Worm (Caenorhabditis elegans) whole organism, L2 larva: ENCODE data around the gene C39E9.12.

Experiments used
- C34F6.9 ChIP-seq: fragments of 150-350 bp; optimal IDR thresholded peaks from 2 replicates; lab custom pipeline; 2014; ENCODE audit warnings: missing biosample characterization, missing genetic modification characterization
- F13H6.1 ChIP-seq: sonication (generic microtip); optimal IDR thresholded peaks from 2 replicates; lab custom pipeline; 2016; ENCODE audit warnings: missing genetic modification characterization, missing compliant biosample characterization
- R02D3.7 ChIP-seq: fragments of 150-350 bp; optimal IDR thresholded peaks from 2 replicates; lab custom pipeline; 2014; ENCODE audit warnings: missing biosample characterization, missing genetic modification characterization
- Y55F3AM.14 ChIP-seq: fragments of 200-800 bp; sonication (Bioruptor generic); optimal IDR thresholded peaks from 2 replicates; lab custom pipeline; 2018; ENCODE audit warnings: mild to moderate bottlenecking, missing genetic modification characterization, missing compliant biosample characterization
- alr-1 ChIP-seq: fragments of 150-350 bp; optimal IDR thresholded peaks from 2 replicates; lab custom pipeline; 2014; ENCODE audit warnings: missing biosample characterization, missing genetic modification characterization
- ama-1 ChIP-seq: fragments of 150-350 bp; optimal IDR thresholded peaks from 2 replicates; lab custom pipeline; 2018; ENCODE audit warnings: inconsistent platforms
- blmp-1 ChIP-seq: sonication (generic microtip); optimal IDR thresholded peaks from 2 replicates; lab custom pipeline; 2017; ENCODE audit warnings: missing genetic modification characterization, mild to moderate bottlenecking, missing compliant biosample characterization, antibody characterized with exemption, moderate library complexity; ENCODE audit not compliant: insufficient read depth
- ceh-82 ChIP-seq: fragments of 150-350 bp; optimal IDR thresholded peaks from 2 replicates; lab custom pipeline; 2014; ENCODE audit warnings: missing biosample characterization, missing genetic modification characterization
- crh-2 ChIP-seq: sonication (generic microtip); optimal IDR thresholded peaks from 2 replicates; lab custom pipeline; 2017; ENCODE audit warnings: missing biosample characterization, missing genetic modification characterization
- dmd-4 ChIP-seq: sonication (generic microtip); optimal IDR thresholded peaks from 2 replicates; lab custom pipeline; 2017; ENCODE audit warnings: missing biosample characterization, missing genetic modification characterization
- elt-1 ChIP-seq: fragments of 150-350 bp; optimal IDR thresholded peaks from 2 replicates; lab custom pipeline; 2014; ENCODE audit warnings: missing biosample characterization, missing genetic modification characterization
- fos-1 ChIP-seq: fragments of 150-350 bp; optimal IDR thresholded peaks from 2 replicates; lab custom pipeline; 2014; ENCODE audit warnings: missing biosample characterization, missing genetic modification characterization
- gmeb-1 ChIP-seq: fragments of 150-350 bp; optimal IDR thresholded peaks from 2 replicates; lab custom pipeline; 2014; ENCODE audit warnings: missing biosample characterization, missing genetic modification characterization
- lin-11 ChIP-seq: fragments of 150-350 bp; sonication (generic microtip); optimal IDR thresholded peaks from 2 replicates; lab custom pipeline; 2014; ENCODE audit warnings: missing biosample characterization, missing genetic modification characterization, inconsistent platforms, mixed read lengths
- lin-13 ChIP-seq: fragments of 150-350 bp; optimal IDR thresholded peaks from 2 replicates; lab custom pipeline; 2014; ENCODE audit warnings: missing biosample characterization, missing genetic modification reagents, missing genetic modification characterization
- lin-39 ChIP-seq: fragments of 150-350 bp; optimal IDR thresholded peaks from 2 replicates; lab custom pipeline; 2014; ENCODE audit warnings: missing biosample characterization, missing genetic modification reagents, missing genetic modification characterization
- lsy-2 ChIP-seq, 2 experiments: fragments of 150-350 bp in 1 of 2; sonication (generic microtip) in 1 of 2; optimal IDR thresholded peaks; 2 replicates each; lab custom pipeline; 2014 to 2017; ENCODE audit warnings: missing biosample characterization in 2 of 2, missing genetic modification characterization in 2 of 2
- mab-5 ChIP-seq: fragments of 150-350 bp; optimal IDR thresholded peaks from 2 replicates; lab custom pipeline; 2014; ENCODE audit warnings: missing biosample characterization, missing genetic modification characterization
- mbf-1 ChIP-seq: sonication (generic microtip); optimal IDR thresholded peaks from 2 replicates; lab custom pipeline; 2017; ENCODE audit warnings: missing biosample characterization, missing genetic modification characterization
- mdl-1 ChIP-seq, 2 experiments: fragments of 150-350 bp in 1 of 2; sonication (generic microtip) in 1 of 2; optimal IDR thresholded peaks; 2 replicates each; lab custom pipeline; 2017; ENCODE audit warnings: missing biosample characterization in 2 of 2, missing genetic modification characterization in 2 of 2
- nhr-10 ChIP-seq: sonication (generic microtip); optimal IDR thresholded peaks from 2 replicates; lab custom pipeline; 2017; ENCODE audit warnings: missing biosample characterization, missing genetic modification characterization
- nhr-11 ChIP-seq: fragments of 150-350 bp; optimal IDR thresholded peaks from 2 replicates; lab custom pipeline; 2014; ENCODE audit warnings: missing biosample characterization, missing genetic modification characterization
- nhr-129 ChIP-seq: fragments of 150-350 bp; optimal IDR thresholded peaks from 2 replicates; lab custom pipeline; 2014; ENCODE audit warnings: missing biosample characterization, missing genetic modification characterization
- nhr-21 ChIP-seq: fragments of 150-350 bp; optimal IDR thresholded peaks from 2 replicates; lab custom pipeline; 2014; ENCODE audit warnings: missing biosample characterization, missing genetic modification characterization
- nhr-237 ChIP-seq: fragments of 150-350 bp; optimal IDR thresholded peaks from 2 replicates; lab custom pipeline; 2014; ENCODE audit warnings: missing biosample characterization, missing genetic modification characterization
- nhr-25 ChIP-seq: fragments of 150-350 bp; sonication (generic microtip); optimal IDR thresholded peaks from 3 replicates; lab custom pipeline; 2014; ENCODE audit warnings: missing biosample characterization, missing genetic modification characterization
- nhr-77 ChIP-seq: fragments of 150-350 bp; optimal IDR thresholded peaks from 2 replicates; lab custom pipeline; 2014; ENCODE audit warnings: missing biosample characterization, missing genetic modification characterization
- peb-1 ChIP-seq: fragments of 150-350 bp; optimal IDR thresholded peaks from 2 replicates; lab custom pipeline; 2014; ENCODE audit warnings: missing biosample characterization, missing genetic modification characterization
- sem-4 ChIP-seq: fragments of 150-350 bp; optimal IDR thresholded peaks from 2 replicates; lab custom pipeline; 2014; ENCODE audit warnings: missing biosample characterization, missing genetic modification reagents, missing genetic modification characterization
- skn-1 ChIP-seq: sonication (generic microtip); optimal IDR thresholded peaks from 2 replicates; lab custom pipeline; 2017; ENCODE audit warnings: missing biosample characterization, missing genetic modification characterization
- sma-3 ChIP-seq: sonication (generic microtip); optimal IDR thresholded peaks from 2 replicates; lab custom pipeline; 2016; ENCODE audit warnings: missing genetic modification reagents, missing genetic modification characterization, missing compliant biosample characterization
- sma-9 ChIP-seq, 2 experiments: fragments of 150-350 bp in 1 of 2; sonication (generic microtip) in 1 of 2; optimal IDR thresholded peaks; 2 replicates each; lab custom pipeline; 2014 to 2016; ENCODE audit warnings: missing genetic modification characterization in 2 of 2, mild to moderate bottlenecking in 1 of 2, missing biosample characterization in 1 of 2, missing compliant biosample characterization in 1 of 2, missing genetic modification reagents in 1 of 2, moderate library complexity in 1 of 2
- snpc-4 ChIP-seq: fragments of 150-350 bp; optimal IDR thresholded peaks from 2 replicates; lab custom pipeline; 2014; ENCODE audit warnings: missing biosample characterization, missing genetic modification characterization
- unc-55 ChIP-seq: fragments of 150-350 bp; sonication (generic microtip); optimal IDR thresholded peaks from 3 replicates; lab custom pipeline; 2014; ENCODE audit warnings: missing biosample characterization, missing genetic modification reagents, missing genetic modification characterization
- unc-62 ChIP-seq: fragments of 150-350 bp; optimal IDR thresholded peaks from 2 replicates; lab custom pipeline; 2014; ENCODE audit warnings: missing biosample characterization, missing genetic modification reagents, missing genetic modification characterization
- zag-1 ChIP-seq: fragments of 150-350 bp; optimal IDR thresholded peaks from 2 replicates; lab custom pipeline; 2014; ENCODE audit warnings: missing biosample characterization, missing genetic modification characterization
- ztf-4 ChIP-seq: fragments of 150-350 bp; optimal IDR thresholded peaks from 2 replicates; lab custom pipeline; 2014; ENCODE audit warnings: missing biosample characterization, missing genetic modification characterization

C39E9.12 gene

DNA sequence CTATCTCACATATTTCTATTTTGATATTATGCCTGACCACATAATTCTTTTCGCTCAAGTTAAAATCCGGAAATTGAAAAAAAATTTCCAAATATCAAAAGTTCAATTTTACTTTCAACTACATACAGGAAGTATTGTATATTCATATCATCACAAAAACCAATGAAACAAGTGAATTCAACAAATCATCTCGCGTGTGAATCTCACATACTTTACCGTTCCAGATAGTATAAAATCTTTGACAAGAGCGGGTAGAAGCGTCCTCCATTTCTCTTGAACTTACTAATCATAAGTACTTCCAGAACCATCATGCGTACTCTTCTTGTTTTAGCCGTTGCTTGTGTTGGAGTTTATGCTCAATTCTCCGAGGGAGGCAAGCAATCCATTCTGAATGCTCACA is 22.4 kb upstream of the C39E9.12 start, which contains the start of gene scl-8:
Gene scl-8 (plus strand): TSS at position 301 of the 400 bp plus-strand sequence.
- TF ChIP-seq gmeb-1 (tag; lab: Kevin White, UChicago): no peak
- no peak for TF ChIP-seq ztf-4 (tag; lab: Kevin White, UChicago)
- TF ChIP-seq sem-4 (tag; lab: Kevin White, UChicago): no peak
- TF ChIP-seq C34F6.9 (tag; lab: Kevin White, UChicago): no peak
- no peak for TF ChIP-seq skn-1 (tag; lab: Kevin White, UChicago)
- TF ChIP-seq dmd-4 (tag; lab: Kevin White, UChicago): no peak
- TF ChIP-seq nhr-237: no peak
- TF ChIP-seq peb-1 (tag; lab: Kevin White, UChicago): no peak
- TF ChIP-seq alr-1 (tag; lab: Kevin White, UChicago): no peak

ce11 chrIV:13075625-13076252 is 18.1 kb upstream of the C39E9.12 start:
- TF ChIP-seq nhr-129 (tag; lab: Kevin White, UChicago) (peak; percentile 80), blmp-1 (tag; lab: Kevin White, UChicago) (peak; percentile 33), sma-9 (GFP tag; optimal IDR thresholded peaks at IDR 0.05; lab: Kevin White, UChicago) (peak; percentile 78), sma-9 (tag; optimal IDR thresholded peaks at IDR 0.05; lab: Kevin White, UChicago) (no peak), ceh-82 (no peak), nhr-25 (tag; lab: Kevin White, UChicago) (peak; percentile 26), fos-1 (tag; lab: Kevin White, UChicago) (peak; percentile 30), nhr-21 (peak; percentile 48), ama-1 (lab: Kevin White, UChicago) (no peak), sma-3 (GFP tag; lab: Kevin White, UChicago) (peak; percentile 57), R02D3.7 (no peak), gmeb-1 (tag; lab: Kevin White, UChicago) (peak; percentile 6)

ce11 chrIV:13076620-13077019 is 17.2 kb upstream of the C39E9.12 start, which contains the start of gene C39E9.7:
Gene C39E9.7, minus strand, starts transcription at chrIV:13076720.
- TF ChIP-seq nhr-10 (tag; lab: Kevin White, UChicago) (no peak), zag-1 (no peak), sma-9 (GFP tag; optimal IDR thresholded peaks at IDR 0.05; lab: Kevin White, UChicago) (no peak), sma-9 (tag; optimal IDR thresholded peaks at IDR 0.05; lab: Kevin White, UChicago) (no peak), R02D3.7 (no peak), unc-62 (no peak), lin-11 (tag; lab: Kevin White, UChicago) (no peak), lin-13 (GFP tag; lab: Kevin White, UChicago) (no peak), lsy-2 (tag; optimal IDR thresholded peaks at IDR 0.05; lab: Kevin White, UChicago) (no peak), snpc-4 (tag; lab: Kevin White, UChicago) (no peak), ama-1 (lab: Kevin White, UChicago) (no peak), nhr-237 (no peak), mdl-1 (tag; optimal IDR thresholded peaks at IDR 0.05; lab: Kevin White, UChicago) (no peak), nhr-77 (tag; lab: Kevin White, UChicago) (no peak), fos-1 (tag; lab: Kevin White, UChicago) (no peak), F13H6.1 (tag; lab: Kevin White, UChicago) (no peak), crh-2 (tag; lab: Kevin White, UChicago) (no peak), peb-1 (tag; lab: Kevin White, UChicago) (no peak)

ce11 chrIV:13077694-13078093 is 16.1 kb upstream of the C39E9.12 start:
- TF ChIP-seq lsy-2 (tag; optimal IDR thresholded peaks at IDR 0.05; lab: Kevin White, UChicago) (no peak), blmp-1 (tag; lab: Kevin White, UChicago) (peak; percentile 72), snpc-4 (tag; lab: Kevin White, UChicago) (no peak), zag-1 (no peak), sma-3 (GFP tag; lab: Kevin White, UChicago) (peak; percentile 49), nhr-77 (tag; lab: Kevin White, UChicago) (no peak), sma-9 (GFP tag; optimal IDR thresholded peaks at IDR 0.05; lab: Kevin White, UChicago) (peak; percentile 87), sma-9 (tag; optimal IDR thresholded peaks at IDR 0.05; lab: Kevin White, UChicago) (no peak), mdl-1 (tag; optimal IDR thresholded peaks at IDR 0.05; lab: Kevin White, UChicago) (peak in 1 of 2 experiments; percentile 29), sem-4 (tag; lab: Kevin White, UChicago) (no peak), mab-5 (tag; lab: Kevin White, UChicago) (no peak), nhr-129 (tag; lab: Kevin White, UChicago) (peak; percentile 55), ztf-4 (tag; lab: Kevin White, UChicago) (no peak), nhr-25 (tag; lab: Kevin White, UChicago) (peak; percentile 76), unc-62 (no peak), elt-1 (tag; lab: Kevin White, UChicago) (no peak), unc-55 (GFP tag; lab: Kevin White, UChicago) (no peak), nhr-11 (tag; lab: Kevin White, UChicago) (no peak), nhr-237 (no peak), lin-39 (tag; lab: Kevin White, UChicago) (no peak), F13H6.1 (tag; lab: Kevin White, UChicago) (no peak), mbf-1 (tag; lab: Kevin White, UChicago) (no peak), dmd-4 (tag; lab: Kevin White, UChicago) (no peak), nhr-21 (peak; percentile 86), Y55F3AM.14 (GFP tag; lab: Kevin White, UChicago) (no peak)
